Worm (Caenorhabditis elegans) whole organism, L4 larva: ENCODE results near the gene chil-11.

Experiments used
- D1046.2 ChIP-seq: fragments of 200-800 bp; sonication (Bioruptor generic); IDR thresholded peaks from 2 replicates; pipeline ENCODE4 v1.3.6; 2022; ENCODE audit warnings: missing genetic modification characterization, missing compliant biosample characterization
- F26F4.8 ChIP-seq: fragments of 200-800 bp; sonication (Bioruptor generic); conservative IDR thresholded peaks from 2 replicates; pipeline ENCODE4 v1.3.6; 2022; ENCODE audit warnings: missing genetic modification characterization, missing compliant biosample characterization
- F49E8.2 ChIP-seq: sonication (generic microtip); optimal IDR thresholded peaks from 2 replicates; lab custom pipeline; 2016; ENCODE audit warnings: missing compliant biosample characterization, mild to moderate bottlenecking, missing genetic modification characterization, borderline replicate concordance
- T20F7.1 ChIP-seq: fragments of 200-800 bp; sonication (Bioruptor generic); optimal IDR thresholded peaks from 2 replicates; lab custom pipeline; 2018; ENCODE audit warnings: mild to moderate bottlenecking, missing genetic modification characterization, missing compliant biosample characterization
- T26A8.4 ChIP-seq: fragments of 200-800 bp; sonication (Bioruptor generic); IDR thresholded peaks from 2 replicates; pipeline ENCODE4 v1.3.6; 2022; ENCODE audit warnings: missing genetic modification characterization, missing compliant biosample characterization
- Y5F2A.4 ChIP-seq: fragments of 200-800 bp; sonication (Bioruptor generic); optimal IDR thresholded peaks from 2 replicates; lab custom pipeline; 2018; ENCODE audit warnings: mild to moderate bottlenecking, missing genetic modification characterization, missing compliant biosample characterization
- ZK546.5 ChIP-seq, 2 experiments: sonication (generic microtip); optimal IDR thresholded peaks; 2 replicates each; lab custom pipeline; 2017; ENCODE audit warnings: missing biosample characterization in 2 of 2, missing genetic modification characterization in 2 of 2
- aha-1 ChIP-seq: fragments of 150-350 bp; peaks from one replicate; lab custom pipeline; 2014; ENCODE audit warnings: missing biosample characterization, missing genetic modification characterization
- ceh-20 ChIP-seq: fragments of 200-800 bp; sonication (Bioruptor generic); IDR thresholded peaks from 2 replicates; pipeline ENCODE4 v1.3.6; 2022; ENCODE audit warnings: missing genetic modification reagents, missing genetic modification characterization, missing compliant biosample characterization
- ceh-28 ChIP-seq: fragments of 150-350 bp; optimal IDR thresholded peaks from 2 replicates; lab custom pipeline; 2014; ENCODE audit warnings: missing biosample characterization, missing genetic modification reagents, missing genetic modification characterization
- ceh-44 ChIP-seq: fragments of 200-800 bp; sonication (Bioruptor generic); IDR thresholded peaks from 2 replicates; pipeline ENCODE4 v1.3.6; 2022; ENCODE audit warnings: missing genetic modification reagents, missing genetic modification characterization, missing compliant biosample characterization
- ces-1 ChIP-seq: fragments of 150-350 bp; sonication (generic microtip); optimal IDR thresholded peaks from 4 replicates; lab custom pipeline; 2014; ENCODE audit warnings: missing biosample characterization, missing genetic modification reagents, missing genetic modification characterization
- ctbp-1 ChIP-seq: fragments of 200-800 bp; sonication (Bioruptor generic); IDR thresholded peaks from 2 replicates; pipeline ENCODE4 v1.3.6; 2022; ENCODE audit warnings: missing genetic modification reagents, missing genetic modification characterization, missing compliant biosample characterization
- daf-16 ChIP-seq, 3 experiments: sonication (generic microtip); optimal IDR thresholded peaks; 2 replicates each; lab custom pipeline; 2016 to 2017; ENCODE audit warnings: missing genetic modification characterization in 3 of 3, missing genetic modification reagents in 3 of 3, mild to moderate bottlenecking in 2 of 3, missing compliant biosample characterization in 2 of 3, missing biosample characterization in 1 of 3, moderate library complexity in 1 of 3
- dpl-1 ChIP-seq: fragments of 150-350 bp; optimal IDR thresholded peaks from 2 replicates; lab custom pipeline; 2014; ENCODE audit warnings: missing biosample characterization, missing genetic modification reagents, missing genetic modification characterization
- dve-1 ChIP-seq: sonication (generic microtip); optimal IDR thresholded peaks from 2 replicates; lab custom pipeline; 2017; ENCODE audit warnings: antibody characterized with exemption, mild to moderate bottlenecking, missing genetic modification characterization, missing compliant biosample characterization; ENCODE audit not compliant: insufficient read depth
- fos-1 ChIP-seq: fragments of 150-350 bp; optimal IDR thresholded peaks from 2 replicates; lab custom pipeline; 2014; ENCODE audit warnings: missing biosample characterization, missing genetic modification characterization
- hlh-11 ChIP-seq: fragments of 200-800 bp; sonication (Bioruptor generic); optimal IDR thresholded peaks from 2 replicates; lab custom pipeline; 2018; ENCODE audit warnings: mild to moderate bottlenecking, missing genetic modification characterization, missing compliant biosample characterization
- lin-29 ChIP-seq: fragments of 200-800 bp; sonication (Bioruptor generic); IDR thresholded peaks from 2 replicates; pipeline ENCODE4 v1.3.6; 2022; ENCODE audit warnings: missing genetic modification reagents, missing genetic modification characterization, missing compliant biosample characterization
- madf-5 ChIP-seq, 2 experiments: fragments of 200-800 bp; sonication (Bioruptor generic); IDR thresholded peaks; 2 replicates each; pipeline ENCODE4 v1.3.6; 2022; ENCODE audit warnings: missing compliant biosample characterization in 2 of 2, missing genetic modification characterization in 2 of 2
- madf-9 ChIP-seq: fragments of 200-800 bp; sonication (Bioruptor generic); conservative IDR thresholded peaks from 2 replicates; pipeline ENCODE4 v1.3.6; 2022; ENCODE audit warnings: missing genetic modification reagents, missing genetic modification characterization, missing compliant biosample characterization
- mdl-1 ChIP-seq, 2 experiments: fragments of 150-350 bp in 1 of 2; sonication (generic microtip) in 1 of 2; optimal IDR thresholded peaks; 2 replicates each; lab custom pipeline; 2014 to 2017; ENCODE audit warnings: missing biosample characterization in 2 of 2, missing genetic modification characterization in 2 of 2
- mdt-29 ChIP-seq: fragments of 200-800 bp; sonication (Bioruptor generic); IDR thresholded peaks from 2 replicates; pipeline ENCODE4 v1.3.6; 2022; ENCODE audit warnings: missing genetic modification reagents, missing genetic modification characterization, missing compliant biosample characterization
- mes-2 ChIP-seq: sonication (generic microtip); optimal IDR thresholded peaks from 2 replicates; lab custom pipeline; 2016; ENCODE audit warnings: missing genotype, mild to moderate bottlenecking, missing genetic modification characterization, missing compliant biosample characterization; ENCODE audit not compliant: poor library complexity, severe bottlenecking
- mxl-2 ChIP-seq: fragments of 200-800 bp; sonication (Bioruptor generic); conservative IDR thresholded peaks from 2 replicates; pipeline ENCODE4 v1.3.6; 2022; ENCODE audit warnings: missing genetic modification reagents, missing genetic modification characterization, missing compliant biosample characterization
- nhr-10 ChIP-seq: fragments of 150-350 bp; optimal IDR thresholded peaks from 2 replicates; lab custom pipeline; 2014; ENCODE audit warnings: missing biosample characterization, missing genetic modification characterization
- nhr-102 ChIP-seq: sonication (generic microtip); optimal IDR thresholded peaks from 2 replicates; lab custom pipeline; 2016; ENCODE audit warnings: mild to moderate bottlenecking, missing genetic modification characterization, moderate library complexity, missing compliant biosample characterization
- nhr-11 ChIP-seq: fragments of 150-350 bp; optimal IDR thresholded peaks from 2 replicates; lab custom pipeline; 2014; ENCODE audit warnings: missing biosample characterization, missing genetic modification characterization
- nhr-41 ChIP-seq: fragments of 200-800 bp; sonication (Bioruptor generic); IDR thresholded peaks from 2 replicates; pipeline ENCODE4 v1.3.6; 2022; ENCODE audit warnings: missing genetic modification reagents, missing genetic modification characterization, missing compliant biosample characterization
- nhr-48 ChIP-seq: sonication (generic microtip); optimal IDR thresholded peaks from 2 replicates; lab custom pipeline; 2016; ENCODE audit warnings: mild to moderate bottlenecking, missing genetic modification characterization, missing compliant biosample characterization
- sdz-12 ChIP-seq: fragments of 200-800 bp; sonication (Bioruptor generic); optimal IDR thresholded peaks from 2 replicates; lab custom pipeline; 2018; ENCODE audit warnings: mild to moderate bottlenecking, missing genetic modification characterization, missing compliant biosample characterization
- set-16 ChIP-seq: fragments of 200-800 bp; sonication (Bioruptor generic); IDR thresholded peaks from 2 replicates; pipeline ENCODE4 v1.3.6; 2022; ENCODE audit warnings: missing genetic modification reagents, missing genetic modification characterization, missing compliant biosample characterization
- spr-3 ChIP-seq: fragments of 200-800 bp; sonication (Bioruptor generic); optimal IDR thresholded peaks from 2 replicates; lab custom pipeline; 2018; ENCODE audit warnings: mild to moderate bottlenecking, missing genetic modification characterization, missing compliant biosample characterization
- unc-62 ChIP-seq, 3 experiments: fragments of 150-350 bp in 1 of 3; sonication (generic microtip); optimal IDR thresholded peaks in 2 of 3; peaks in 1 of 3; 1 replicate in 1 of 3; 2 replicates in 2 of 3; lab custom pipeline; 2014 to 2017; ENCODE audit warnings: missing biosample characterization in 3 of 3, missing genetic modification characterization in 3 of 3, missing genetic modification reagents in 3 of 3, missing genotype in 1 of 3
- vab-7 ChIP-seq: fragments of 200-800 bp; sonication (Bioruptor generic); IDR thresholded peaks from 2 replicates; pipeline ENCODE4 v1.3.6; 2022; ENCODE audit warnings: missing genetic modification reagents, missing genetic modification characterization, missing compliant biosample characterization
- zfp-3 ChIP-seq: fragments of 200-800 bp; sonication (Bioruptor generic); conservative IDR thresholded peaks from 2 replicates; pipeline ENCODE4 v1.3.6; 2022; ENCODE audit warnings: missing genetic modification reagents, missing genetic modification characterization, missing compliant biosample characterization
- zip-11 ChIP-seq: fragments of 200-800 bp; sonication (Bioruptor generic); IDR thresholded peaks from 2 replicates; pipeline ENCODE4 v1.3.6; 2022; ENCODE audit warnings: missing genetic modification characterization, missing compliant biosample characterization
- zip-2 ChIP-seq: fragments of 150-350 bp; optimal IDR thresholded peaks from 2 replicates; lab custom pipeline; 2014; ENCODE audit warnings: missing biosample characterization, missing genetic modification characterization

chil-11 gene

DNA sequence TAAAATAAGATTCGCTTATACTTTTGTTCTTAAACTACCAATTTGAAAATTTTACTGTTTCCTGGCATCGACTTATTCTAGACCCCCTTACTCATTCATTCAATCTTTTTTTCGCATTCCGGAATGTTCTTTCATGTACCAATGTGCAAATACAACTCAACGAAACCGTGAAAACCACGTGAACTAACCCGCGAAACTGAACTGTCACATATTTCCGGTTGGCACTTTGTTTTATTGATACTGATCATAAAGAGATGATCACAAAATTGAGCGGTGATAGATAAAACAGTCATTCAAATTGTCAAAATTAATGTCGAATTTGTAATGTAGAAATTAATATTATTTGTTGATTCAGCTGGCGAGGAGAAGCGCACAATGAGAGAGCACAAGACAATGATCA is 14.8 kb downstream of the chil-11 start (continued):
- TF ChIP-seq unc-62 (GFP tag; optimal IDR thresholded peaks at IDR 0.05 in 1 of 2; lab: Kevin White, UChicago): peak; percentile 54 to 70
- no peak for TF ChIP-seq unc-62 (tag; optimal IDR thresholded peaks at IDR 0.05; lab: Kevin White, UChicago)
- TF ChIP-seq hlh-11 (tag; lab: Kevin White, UChicago): peak; percentile 80

DNA sequence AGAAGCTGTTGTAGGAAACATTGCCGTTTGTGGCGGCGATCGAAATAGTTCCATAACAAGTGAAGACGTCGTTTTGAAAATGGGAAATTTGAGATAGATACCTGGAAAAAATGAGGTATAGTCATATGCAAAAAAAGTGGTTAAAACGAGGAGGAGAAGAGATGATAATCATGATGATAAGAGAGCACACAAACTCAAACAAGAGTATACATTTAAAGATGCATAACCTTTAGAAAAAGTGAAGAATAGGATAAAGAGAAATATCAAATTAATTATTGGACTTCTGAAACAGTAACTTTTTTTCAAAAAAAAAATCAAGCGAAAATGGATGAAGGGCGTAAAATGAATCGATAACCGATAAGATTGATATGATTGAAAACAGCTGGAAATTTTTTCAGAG is 16.6 kb downstream of the chil-11 start, which contains the start of gene nhr-46:
nhr-46 (minus strand) TSS at position 101 of the 400 bp plus-strand sequence.
- TF ChIP-seq vab-7 (GFP tag; lab: Robert Waterston, UW): no peak

ce11 chrIV:5758695-5759094 is 17.6 kb downstream of the chil-11 start:
- TF ChIP-seq nhr-10 (tag; lab: Kevin White, UChicago) (no peak), Y5F2A.4 (GFP tag; lab: Kevin White, UChicago) (no peak), aha-1 (tag; lab: Kevin White, UChicago) (no peak), sdz-12 (GFP tag; lab: Kevin White, UChicago) (no peak), F49E8.2 (tag; lab: Kevin White, UChicago) (no peak), dpl-1 (GFP tag; lab: Kevin White, UChicago) (no peak), ctbp-1 (no peak), fos-1 (tag; lab: Kevin White, UChicago) (no peak), spr-3 (GFP tag; lab: Kevin White, UChicago) (no peak), mdt-29 (GFP tag; lab: Robert Waterston, UW) (no peak), madf-9 (no peak), F26F4.8 (GFP tag; lab: Robert Waterston, UW) (no peak), ceh-20 (GFP tag; lab: Robert Waterston, UW) (no peak), mes-2 (tag; lab: Kevin White, UChicago) (no peak), ceh-44 (GFP tag; lab: Robert Waterston, UW) (no peak), madf-5 (GFP tag; IDR thresholded peaks at IDR 0.05; lab: Robert Waterston, UW) (no peak), dve-1 (no peak)
- TF ChIP-seq, all 104 proteins: peak for 0

DNA sequence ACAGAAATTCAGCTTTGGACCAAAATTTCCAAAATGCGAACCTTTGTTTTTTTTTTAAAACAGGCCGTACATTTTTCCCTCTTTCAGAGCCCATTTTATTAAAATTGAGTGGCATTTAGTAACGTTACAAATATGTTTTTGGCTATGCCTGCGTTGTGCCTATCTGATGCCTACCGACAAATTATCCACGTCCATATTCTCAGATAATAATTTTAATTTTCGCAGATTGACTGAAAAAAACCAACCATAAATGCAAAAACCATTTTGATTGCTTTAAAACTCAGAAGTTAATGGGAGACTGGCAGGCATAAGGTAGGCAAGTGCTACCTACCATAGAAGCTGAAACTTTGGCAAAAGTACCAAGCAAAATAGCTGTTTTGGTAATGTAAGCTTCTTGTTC is 19.5 kb downstream of the chil-11 start:
- TF ChIP-seq zip-11: no peak
- TF ChIP-seq aha-1 (tag; lab: Kevin White, UChicago): peak; percentile 92
- TF ChIP-seq zfp-3 (GFP tag; lab: Robert Waterston, UW): no peak

ce11 chrIV:5761211-5761907 is 20.2 kb downstream of the chil-11 start:
- TF ChIP-seq unc-62 (GFP tag; optimal IDR thresholded peaks at IDR 0.05 in 1 of 2; lab: Kevin White, UChicago) (peak in 1 of 2 experiments; percentile 90), unc-62 (tag; optimal IDR thresholded peaks at IDR 0.05; lab: Kevin White, UChicago) (no peak), ZK546.5 (tag; optimal IDR thresholded peaks at IDR 0.05; lab: Kevin White, UChicago) (no peak), ceh-28 (tag; lab: Kevin White, UChicago) (no peak), T20F7.1 (no peak), aha-1 (tag; lab: Kevin White, UChicago) (peak; percentile 98), T26A8.4 (no peak), ces-1 (GFP tag; lab: Kevin White, UChicago) (no peak)
- TF ChIP-seq, all 104 proteins: peak for 2

ce11 chrIV:5762770-5763169 is 21.6 kb downstream of the chil-11 start:
- TF ChIP-seq nhr-11 (no peak), mxl-2 (peak; percentile 71; the same call in 1 of the 2 replicates), dve-1 (peak; percentile 72), mdl-1 (tag; optimal IDR thresholded peaks at IDR 0.05; lab: Kevin White, UChicago) (peak; percentile 9 to 49), spr-3 (GFP tag; lab: Kevin White, UChicago) (no peak), nhr-48 (peak; percentile 24), unc-62 (GFP tag; optimal IDR thresholded peaks at IDR 0.05 in 1 of 2; lab: Kevin White, UChicago) (peak in 1 of 2 experiments; percentile 34), unc-62 (tag; optimal IDR thresholded peaks at IDR 0.05; lab: Kevin White, UChicago) (no peak), nhr-41 (GFP tag; lab: Robert Waterston, UW) (no peak), vab-7 (GFP tag; lab: Robert Waterston, UW) (no peak), lin-29 (GFP tag; lab: Robert Waterston, UW) (no peak), nhr-102 (tag; lab: Kevin White, UChicago) (peak; percentile 24), nhr-10 (tag; lab: Kevin White, UChicago) (peak; percentile 40), dpl-1 (GFP tag; lab: Kevin White, UChicago) (peak; percentile 2), hlh-11 (tag; lab: Kevin White, UChicago) (peak; percentile 57), D1046.2 (GFP tag; lab: Robert Waterston, UW) (no peak), set-16 (GFP tag; lab: Robert Waterston, UW) (no peak), zip-2 (tag; lab: Kevin White, UChicago) (no peak), daf-16 (GFP tag; optimal IDR thresholded peaks at IDR 0.05; lab: Kevin White, UChicago) (no peak), daf-16 (tag; optimal IDR thresholded peaks at IDR 0.05; lab: Kevin White, UChicago) (peak; percentile 67)
